1 fruit fly cellular context compared by ENCODE assay signal in genomic region chr3L:12163693-12164092, dm6.
TF ChIP-seq lines count a peak whose summit lies in the region.

Gene CG9760, minus strand, starts transcription at chr3L:12163735.

TF ChIP-seq in whole organism, embryonic, 481 proteins besides CTCF, POLR2A, EP300 and RAD21 (continued from another document and continues in another):
- TF ChIP-seq slou (GFP tag; optimal IDR thresholded peaks at IDR 0.05; lab: Kevin White, UChicago) (no peak), so (GFP tag; IDR thresholded peaks at IDR 0.05; lab: Robert Waterston, UW) (no peak), CHES-1-like (GFP tag; optimal IDR thresholded peaks at IDR 0.05; lab: Kevin White, UChicago) (no peak), CG42726 (GFP tag; IDR thresholded peaks at IDR 0.05; lab: Robert Waterston, UW; ENCODE audit: partially characterized antibody) (no peak), HHEX (GFP tag; optimal IDR thresholded peaks at IDR 0.05; lab: Kevin White, UChicago) (no peak), H2.0 (GFP tag; IDR thresholded peaks at IDR 0.05; lab: Robert Waterston, UW) (0 out of 2 replicates have a peak, but pooled peaks have one; percentile 5), CG13775 (GFP tag; optimal IDR thresholded peaks at IDR 0.05; lab: Kevin White, UChicago) (no peak), CG10979 (tag; optimal IDR thresholded peaks at IDR 0.05; lab: Kevin White, UChicago) (no peak), CG4854 (GFP tag; optimal IDR thresholded peaks at IDR 0.05; lab: Kevin White, UChicago) (no peak), sisA (GFP tag; IDR thresholded peaks at IDR 0.05; lab: Robert Waterston, UW) (peak; percentile 5; the same call in 1 of the 2 replicates), CG11093 (GFP tag; IDR thresholded peaks at IDR 0.05; lab: Robert Waterston, UW) (no peak), fru (optimal IDR thresholded peaks at IDR 0.05; lab: Kevin White, UChicago) (no peak), ham (GFP tag; IDR thresholded peaks at IDR 0.05; lab: Robert Waterston, UW) (no peak), CG12744 (GFP tag; optimal IDR thresholded peaks at IDR 0.05; lab: Kevin White, UChicago) (no peak), nerfin-2 (GFP tag; IDR thresholded peaks at IDR 0.05; lab: Robert Waterston, UW; ENCODE audit: partially characterized antibody) (no peak), nom (GFP tag; optimal IDR thresholded peaks at IDR 0.05; lab: Kevin White, UChicago) (no peak), eyg (GFP tag; optimal IDR thresholded peaks at IDR 0.05; lab: Kevin White, UChicago) (no peak), CG17186 (GFP tag; optimal IDR thresholded peaks at IDR 0.05; lab: Kevin White, UChicago) (no peak), toy (GFP tag; IDR thresholded peaks at IDR 0.05; lab: Robert Waterston, UW) (no peak), Oaz (GFP tag; IDR thresholded peaks at IDR 0.05; lab: Robert Waterston, UW) (no peak), grn (GFP tag; optimal IDR thresholded peaks at IDR 0.05; lab: Kevin White, UChicago) (no peak), slbo (GFP tag; IDR thresholded peaks at IDR 0.05; lab: Robert Waterston, UW) (peak; percentile 25; the same call in 1 of the 2 replicates), Mad (GFP tag; optimal IDR thresholded peaks at IDR 0.05; lab: Kevin White, UChicago) (no peak), D (optimal IDR thresholded peaks at IDR 0.05; lab: Kevin White, UChicago) (no peak), D (GFP tag; optimal IDR thresholded peaks at IDR 0.05; lab: Kevin White, UChicago) (no peak), fd3F (GFP tag; optimal IDR thresholded peaks at IDR 0.05; lab: Kevin White, UChicago) (no peak), CG14441 (GFP tag; IDR thresholded peaks at IDR 0.05; lab: Robert Waterston, UW) (peak; percentile 47), Lhr (GFP tag; optimal IDR thresholded peaks at IDR 0.05; lab: Kevin White, UChicago) (no peak), CG8944 (GFP tag; optimal IDR thresholded peaks at IDR 0.05; lab: Kevin White, UChicago) (no peak), Xbp1 (GFP tag; optimal IDR thresholded peaks at IDR 0.05; lab: Kevin White, UChicago) (peak; percentile 18), CG4730 (GFP tag; IDR thresholded peaks at IDR 0.05; lab: Robert Waterston, UW) (no peak), Hr3 (GFP tag; optimal IDR thresholded peaks at IDR 0.05; lab: Kevin White, UChicago) (no peak), D19A (tag; optimal IDR thresholded peaks at IDR 0.05; lab: Kevin White, UChicago) (no peak), bab2 (GFP tag; optimal IDR thresholded peaks at IDR 0.05; lab: Kevin White, UChicago) (no peak), emc (GFP tag; optimal IDR thresholded peaks at IDR 0.05; lab: Kevin White, UChicago) (no peak), lov (optimal IDR thresholded peaks at IDR 0.05; lab: Kevin White, UChicago) (no peak), lov (GFP tag; IDR thresholded peaks at IDR 0.05; lab: Robert Waterston, UW) (0 out of 3 replicates have a peak, but pooled peaks have one; percentile 35), pan (optimal IDR thresholded peaks at IDR 0.05; lab: Kevin White, UChicago) (no peak), pan (GFP tag; optimal IDR thresholded peaks at IDR 0.05 in 1 of 2, IDR thresholded peaks at IDR 0.05 in 1 of 2) (peak in 1 of 2 experiments; percentile 52), zfh1 (GFP tag; IDR thresholded peaks at IDR 0.05; lab: Robert Waterston, UW) (0 out of 3 replicates have a peak, but pooled peaks have one; percentile 37), CG2875 (GFP tag; optimal IDR thresholded peaks at IDR 0.05; lab: Kevin White, UChicago) (no peak), ac (GFP tag; optimal IDR thresholded peaks at IDR 0.05; lab: Kevin White, UChicago) (no peak), Trl (optimal IDR thresholded peaks at IDR 0.05; lab: Kevin White, UChicago) (peak; percentile 56 to 58), Trl (GFP tag; optimal IDR thresholded peaks at IDR 0.05; lab: Kevin White, UChicago) (no peak), odd (GFP tag; optimal IDR thresholded peaks at IDR 0.05; lab: Kevin White, UChicago) (no peak), GATAe (GFP tag; conservative IDR thresholded peaks at IDR 0.05; lab: Robert Waterston, UW) (no peak), CG18764 (GFP tag; optimal IDR thresholded peaks at IDR 0.05; lab: Kevin White, UChicago) (no peak), oc (tag; optimal IDR thresholded peaks at IDR 0.05; lab: Kevin White, UChicago) (no peak), CG17568 (GFP tag; optimal IDR thresholded peaks at IDR 0.05; lab: Kevin White, UChicago) (no peak), CG17359 (tag; optimal IDR thresholded peaks at IDR 0.05; lab: Kevin White, UChicago) (no peak), trh (GFP tag; optimal IDR thresholded peaks at IDR 0.05; lab: Kevin White, UChicago) (no peak), CG1602 (GFP tag; optimal IDR thresholded peaks at IDR 0.05; lab: Kevin White, UChicago) (no peak), CkIIα-i1 (GFP tag; IDR thresholded peaks at IDR 0.05; lab: Robert Waterston, UW) (no peak), C15 (GFP tag; IDR thresholded peaks at IDR 0.05; lab: Robert Waterston, UW) (no peak), ttk (GFP tag; IDR thresholded peaks at IDR 0.05; lab: Robert Waterston, UW) (0 out of 2 replicates have a peak, but pooled peaks have one; percentile 34), NfI (GFP tag; optimal IDR thresholded peaks at IDR 0.05; lab: Kevin White, UChicago) (no peak), CG7928 (GFP tag; optimal IDR thresholded peaks at IDR 0.05; lab: Kevin White, UChicago) (no peak), CG3726 (GFP tag; IDR thresholded peaks at IDR 0.05; lab: Robert Waterston, UW) (no peak), CG1233 (GFP tag; optimal IDR thresholded peaks at IDR 0.05; lab: Kevin White, UChicago) (no peak), Dek (tag; optimal IDR thresholded peaks at IDR 0.05; lab: Kevin White, UChicago) (no peak), CG8388 (GFP tag; optimal IDR thresholded peaks at IDR 0.05; lab: Kevin White, UChicago) (peak; percentile 34), ken (GFP tag; IDR thresholded peaks at IDR 0.05; lab: Robert Waterston, UW) (no peak; the same call in 2 of the 3 replicates), her (GFP tag; optimal IDR thresholded peaks at IDR 0.05; lab: Kevin White, UChicago) (no peak), CG11695 (GFP tag; IDR thresholded peaks at IDR 0.05; lab: Robert Waterston, UW) (peak; percentile 88), CrebB (tag; optimal IDR thresholded peaks at IDR 0.05; lab: Kevin White, UChicago) (no peak), Bteb2 (GFP tag; optimal IDR thresholded peaks at IDR 0.05; lab: Kevin White, UChicago) (no peak), ewg (GFP tag; optimal IDR thresholded peaks at IDR 0.05; lab: Kevin White, UChicago) (peak; percentile 56), H15 (GFP tag; IDR thresholded peaks at IDR 0.05; lab: Robert Waterston, UW) (no peak), Taf1 (GFP tag; IDR thresholded peaks at IDR 0.05; lab: Robert Waterston, UW) (no peak), Sry-β (GFP tag; optimal IDR thresholded peaks at IDR 0.05; lab: Kevin White, UChicago) (no peak), grau (tag; optimal IDR thresholded peaks at IDR 0.05; lab: Kevin White, UChicago) (no peak), crp (GFP tag; optimal IDR thresholded peaks at IDR 0.05; lab: Kevin White, UChicago) (peak in 1 of 2 experiments; percentile 53), CG10147 (GFP tag; optimal IDR thresholded peaks at IDR 0.05; lab: Kevin White, UChicago) (no peak), chif (GFP tag; optimal IDR thresholded peaks at IDR 0.05; lab: Kevin White, UChicago) (no peak), CG7372 (GFP tag; IDR thresholded peaks at IDR 0.05; lab: Robert Waterston, UW) (peak; percentile 66; the same call in 1 of the 2 replicates), kah (GFP tag; optimal IDR thresholded peaks at IDR 0.05; lab: Kevin White, UChicago) (no peak), Stat92E (GFP tag; optimal IDR thresholded peaks at IDR 0.05; lab: Kevin White, UChicago) (no peak), Rx (GFP tag; IDR thresholded peaks at IDR 0.05; lab: Robert Waterston, UW) (0 out of 2 replicates have a peak, but pooled peaks have one; percentile 22), CG10431 (GFP tag; optimal IDR thresholded peaks at IDR 0.05; lab: Kevin White, UChicago) (no peak), nerfin-1 (tag; optimal IDR thresholded peaks at IDR 0.05; lab: Kevin White, UChicago) (no peak), CG1792 (GFP tag; optimal IDR thresholded peaks at IDR 0.05; lab: Kevin White, UChicago) (no peak), peb (GFP tag; IDR thresholded peaks at IDR 0.05; lab: Robert Waterston, UW) (peak; percentile 6; the same call in 1 of the 2 replicates), ssp (GFP tag; IDR thresholded peaks at IDR 0.05; lab: Robert Waterston, UW) (0 out of 2 replicates have a peak, but pooled peaks have one; percentile 11), NFAT (GFP tag; IDR thresholded peaks at IDR 0.05; lab: Robert Waterston, UW) (0 out of 2 replicates have a peak, but pooled peaks have one; percentile 12), otp (GFP tag; IDR thresholded peaks at IDR 0.05; lab: Robert Waterston, UW) (no peak; the same call in 2 of the 3 replicates), CG3847 (GFP tag; IDR thresholded peaks at IDR 0.05; lab: Robert Waterston, UW) (no peak), unpg (GFP tag; optimal IDR thresholded peaks at IDR 0.05; lab: Kevin White, UChicago) (no peak), CG1603 (tag; optimal IDR thresholded peaks at IDR 0.05; lab: Kevin White, UChicago) (peak; percentile 46), gfzf (GFP tag; optimal IDR thresholded peaks at IDR 0.05; lab: Kevin White, UChicago) (no peak), cato (GFP tag; optimal IDR thresholded peaks at IDR 0.05; lab: Kevin White, UChicago; ENCODE audit: borderline replicate concordance) (no peak), CG5245 (GFP tag; optimal IDR thresholded peaks at IDR 0.05; lab: Kevin White, UChicago) (no peak), dysf (GFP tag; IDR thresholded peaks at IDR 0.05; lab: Robert Waterston, UW) (peak; percentile 56; the same call in 2 of the 3 replicates), dmrt99B (tag; optimal IDR thresholded peaks at IDR 0.05; lab: Kevin White, UChicago) (no peak), CG17829 (tag; optimal IDR thresholded peaks at IDR 0.05; lab: Kevin White, UChicago) (no peak), CG17385 (GFP tag; optimal IDR thresholded peaks at IDR 0.05; lab: Kevin White, UChicago) (peak; percentile 5), CG7556 (GFP tag; optimal IDR thresholded peaks at IDR 0.05; lab: Kevin White, UChicago) (no peak), phol (tag; optimal IDR thresholded peaks at IDR 0.05; lab: Kevin White, UChicago) (no peak), CG33213 (GFP tag; optimal IDR thresholded peaks at IDR 0.05; lab: Kevin White, UChicago) (no peak), gce (GFP tag; IDR thresholded peaks at IDR 0.05; lab: Robert Waterston, UW) (0 out of 3 replicates have a peak, but pooled peaks have one; percentile 12), CG18262 (tag; optimal IDR thresholded peaks at IDR 0.05; lab: Kevin White, UChicago) (no peak), CG13424 (tag; optimal IDR thresholded peaks at IDR 0.05; lab: Kevin White, UChicago) (no peak), ap (GFP tag; IDR thresholded peaks at IDR 0.05; lab: Robert Waterston, UW) (no peak), CG11398 (GFP tag; optimal IDR thresholded peaks at IDR 0.05; lab: Kevin White, UChicago) (no peak), vnd (GFP tag; IDR thresholded peaks at IDR 0.05; lab: Robert Waterston, UW; ENCODE audit: partially characterized antibody) (no peak), gcm (GFP tag; optimal IDR thresholded peaks at IDR 0.05; lab: Kevin White, UChicago) (no peak), CG7745 (tag; optimal IDR thresholded peaks at IDR 0.05; lab: Kevin White, UChicago) (no peak), CG8924 (tag; optimal IDR thresholded peaks at IDR 0.05; lab: Kevin White, UChicago) (no peak), BtbVII (GFP tag; optimal IDR thresholded peaks at IDR 0.05; lab: Kevin White, UChicago) (no peak), nau (GFP tag; optimal IDR thresholded peaks at IDR 0.05; lab: Kevin White, UChicago) (no peak), MTF-1 (GFP tag; optimal IDR thresholded peaks at IDR 0.05; lab: Kevin White, UChicago; ENCODE audit: borderline replicate concordance) (no peak), Hr39 (optimal IDR thresholded peaks at IDR 0.05; lab: Kevin White, UChicago) (no peak), CG1832 (GFP tag; optimal IDR thresholded peaks at IDR 0.05; lab: Kevin White, UChicago) (no peak), Gsc (GFP tag; IDR thresholded peaks at IDR 0.05; lab: Robert Waterston, UW) (no peak), knrl (GFP tag; IDR thresholded peaks at IDR 0.05; lab: Robert Waterston, UW; ENCODE audit: partially characterized antibody) (no peak), seq (GFP tag; IDR thresholded peaks at IDR 0.05; lab: Robert Waterston, UW) (no peak), Hsf (GFP tag; optimal IDR thresholded peaks at IDR 0.05; lab: Kevin White, UChicago) (peak; percentile 1), CG32532 (GFP tag; IDR thresholded peaks at IDR 0.05; lab: Robert Waterston, UW) (peak; percentile 42; the same call in 1 of the 2 replicates), vfl (GFP tag; optimal IDR thresholded peaks at IDR 0.05; lab: Kevin White, UChicago) (no peak), Xrp1 (GFP tag; IDR thresholded peaks at IDR 0.05; lab: Robert Waterston, UW) (peak; percentile 22; the same call in 1 of the 2 replicates), CG10366 (GFP tag; IDR thresholded peaks at IDR 0.05; lab: Robert Waterston, UW) (peak; percentile 34), br (optimal IDR thresholded peaks at IDR 0.05; lab: Kevin White, UChicago) (no peak), pb (GFP tag; optimal IDR thresholded peaks at IDR 0.05; lab: Kevin White, UChicago) (no peak), Hr51 (GFP tag; optimal IDR thresholded peaks at IDR 0.05; lab: Kevin White, UChicago) (no peak), gt (GFP tag; IDR thresholded peaks at IDR 0.05; lab: Robert Waterston, UW) (no peak), CG43689 (GFP tag; IDR thresholded peaks at IDR 0.05; lab: Robert Waterston, UW) (no peak), sr (GFP tag; IDR thresholded peaks at IDR 0.05; lab: Robert Waterston, UW) (no peak), Meics (GFP tag; optimal IDR thresholded peaks at IDR 0.05; lab: Kevin White, UChicago) (no peak), CG7271 (tag; optimal IDR thresholded peaks at IDR 0.05; lab: Kevin White, UChicago) (no peak), salm (tag; optimal IDR thresholded peaks at IDR 0.05; lab: Kevin White, UChicago) (no peak), Atf6 (GFP tag; IDR thresholded peaks at IDR 0.05; lab: Robert Waterston, UW) (peak; percentile 7; the same call in 1 of the 2 replicates), lilli (GFP tag; optimal IDR thresholded peaks at IDR 0.05; lab: Kevin White, UChicago) (no peak), Ets65A (GFP tag; lab: Kevin White, UChicago) (peak; percentile 56), hkb (optimal IDR thresholded peaks at IDR 0.05; lab: Kevin White, UChicago) (no peak), hkb (GFP tag; IDR thresholded peaks at IDR 0.05; lab: Robert Waterston, UW) (peak; percentile 65; the same call in 1 of the 2 replicates), fu2 (GFP tag; optimal IDR thresholded peaks at IDR 0.05; lab: Kevin White, UChicago) (no peak), Med (GFP tag; lab: Kevin White, UChicago) (peak; percentile 82)
